Worm (Caenorhabditis elegans) whole organism, L4/young adult: Measurements from ENCODE around the gene F22E12.3.

Experiments used
- W03F9.2 ChIP-seq: fragments of 150-350 bp; optimal IDR thresholded peaks from 2 replicates; lab custom pipeline; 2014; ENCODE audit warnings: missing biosample characterization, missing genetic modification characterization
- dao-5 ChIP-seq: sonication (generic microtip); optimal IDR thresholded peaks from 2 replicates; lab custom pipeline; 2016; ENCODE audit warnings: missing genotype, missing genetic modification characterization, moderate library complexity, missing compliant biosample characterization
- him-1 ChIP-seq: sonication (generic microtip); optimal IDR thresholded peaks from 2 replicates; lab custom pipeline; 2016; ENCODE audit warnings: missing genotype, missing genetic modification reagents, missing genetic modification characterization, missing compliant biosample characterization

F22E12.3 gene

ce11 chrV:10476864-10477443, 13.8 kb upstream of the F22E12.3 start:
- no peak for TF ChIP-seq W03F9.2 (tag; lab: Kevin White, UChicago)
- peak; percentile 23 for TF ChIP-seq him-1 (tag; lab: Kevin White, UChicago)

- TF ChIP-seq W03F9.2 (tag; lab: Kevin White, UChicago) (no peak), dao-5 (tag; lab: Kevin White, UChicago) (no peak), him-1 (tag; lab: Kevin White, UChicago) (no peak)
These were observed 12.2 kb upstream of the F22E12.3 start for ce11 chrV:10475421-10475820.

ce11 chrV:10474040-10474439, 10.9 kb upstream of the F22E12.3 start:
- TF ChIP-seq dao-5 (tag; lab: Kevin White, UChicago), result no peak
- no peak for TF ChIP-seq W03F9.2 (tag; lab: Kevin White, UChicago)
- no peak for TF ChIP-seq him-1 (tag; lab: Kevin White, UChicago)

ce11 chrV:10472901-10473774, 10.0 kb upstream of the F22E12.3 start:
- TF ChIP-seq W03F9.2 (tag; lab: Kevin White, UChicago) (no peak), him-1 (tag; lab: Kevin White, UChicago) (no peak), dao-5 (tag; lab: Kevin White, UChicago) (no peak)

DNA sequence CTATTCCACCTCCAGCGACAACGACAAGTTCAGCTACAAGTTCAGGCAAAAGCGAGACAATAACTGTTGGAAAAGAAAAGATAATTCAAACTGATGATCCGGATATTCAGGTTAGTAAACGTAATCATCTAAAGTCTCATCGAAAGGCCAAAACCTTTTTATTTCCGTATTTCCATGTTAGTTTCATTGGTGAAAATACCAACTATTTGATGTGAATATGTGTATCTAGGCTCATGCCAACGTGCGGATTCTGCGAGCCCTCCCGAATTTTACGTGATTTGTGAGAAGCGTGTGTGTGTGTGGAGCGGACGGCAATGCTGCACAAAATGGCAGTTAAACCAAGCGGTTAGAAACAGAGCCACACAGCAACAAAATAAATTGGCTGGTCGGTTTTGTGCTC, 7.8 kb upstream of the F22E12.3 start:
- no peak for TF ChIP-seq W03F9.2 (tag; lab: Kevin White, UChicago)
- no peak for TF ChIP-seq him-1 (tag; lab: Kevin White, UChicago)
- TF ChIP-seq dao-5 (tag; lab: Kevin White, UChicago), result no peak

ce11 chrV:10469845-10470244, 6.7 kb upstream of the F22E12.3 start:
- TF ChIP-seq W03F9.2 (tag; lab: Kevin White, UChicago) (no peak), him-1 (tag; lab: Kevin White, UChicago) (no peak), dao-5 (tag; lab: Kevin White, UChicago) (no peak)

DNA sequence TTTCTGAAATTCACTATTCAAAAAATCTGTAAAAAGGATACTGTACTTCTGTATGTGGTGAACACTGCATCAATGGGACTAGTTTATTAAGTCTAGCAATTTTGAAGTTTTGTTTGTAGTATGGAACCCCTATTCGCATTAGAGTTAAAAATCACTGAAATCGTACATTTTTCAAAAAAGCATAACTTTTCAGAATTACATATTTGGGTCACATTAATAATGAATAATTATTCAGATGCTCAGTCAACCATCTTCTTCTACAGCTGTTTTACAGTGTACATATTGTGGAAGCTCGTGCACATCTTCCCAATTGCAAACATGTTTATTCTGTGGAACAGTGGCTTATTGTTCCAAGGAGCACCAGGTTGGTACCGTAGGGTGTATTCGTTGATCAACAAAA, 5.5 kb upstream of the F22E12.3 start:
- no peak for TF ChIP-seq dao-5 (tag; lab: Kevin White, UChicago)
- no peak for TF ChIP-seq W03F9.2 (tag; lab: Kevin White, UChicago)
- TF ChIP-seq him-1 (tag; lab: Kevin White, UChicago), result no peak

- no peak for TF ChIP-seq him-1 (tag; lab: Kevin White, UChicago)
- no peak for TF ChIP-seq dao-5 (tag; lab: Kevin White, UChicago)
These were observed 5.0 kb upstream of the F22E12.3 start, which contains the start of gene egl-9 for ce11 chrV:10468190-10468589. egl-9 (plus strand) TSS chrV:10468517.

- TF ChIP-seq him-1 (tag; lab: Kevin White, UChicago) (no peak), dao-5 (tag; lab: Kevin White, UChicago) (no peak), W03F9.2 (tag; lab: Kevin White, UChicago) (no peak)
These were observed 4.5 kb upstream of the F22E12.3 start for ce11 chrV:10467659-10468058.

DNA sequence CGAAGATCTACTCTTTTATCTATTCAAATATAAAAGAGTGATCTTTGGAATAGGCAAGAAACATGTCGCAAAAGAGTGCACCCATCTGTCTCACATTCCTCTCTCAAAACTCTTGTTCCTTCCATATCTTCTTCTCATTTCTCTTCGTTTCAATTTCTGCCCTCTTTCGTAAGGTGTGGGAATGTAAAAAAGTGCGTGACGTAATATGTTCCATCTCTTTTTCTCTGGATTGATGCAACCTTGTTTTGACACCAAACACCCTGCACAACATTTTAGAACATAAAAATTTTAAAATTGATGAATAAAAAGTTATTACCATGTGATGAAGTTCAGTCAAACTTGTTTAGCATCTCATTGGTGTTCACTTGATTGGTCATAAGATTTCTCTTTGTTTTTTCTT, 3.9 kb upstream of the F22E12.3 start:
- TF ChIP-seq him-1 (tag; lab: Kevin White, UChicago), result no peak
- TF ChIP-seq W03F9.2 (tag; lab: Kevin White, UChicago), result no peak
- no peak for TF ChIP-seq dao-5 (tag; lab: Kevin White, UChicago)

ce11 chrV:10466607-10467092, 3.5 kb upstream of the F22E12.3 start:
- TF ChIP-seq him-1 (tag; lab: Kevin White, UChicago) (peak; percentile 85), dao-5 (tag; lab: Kevin White, UChicago) (no peak), W03F9.2 (tag; lab: Kevin White, UChicago) (peak; percentile 81)

DNA sequence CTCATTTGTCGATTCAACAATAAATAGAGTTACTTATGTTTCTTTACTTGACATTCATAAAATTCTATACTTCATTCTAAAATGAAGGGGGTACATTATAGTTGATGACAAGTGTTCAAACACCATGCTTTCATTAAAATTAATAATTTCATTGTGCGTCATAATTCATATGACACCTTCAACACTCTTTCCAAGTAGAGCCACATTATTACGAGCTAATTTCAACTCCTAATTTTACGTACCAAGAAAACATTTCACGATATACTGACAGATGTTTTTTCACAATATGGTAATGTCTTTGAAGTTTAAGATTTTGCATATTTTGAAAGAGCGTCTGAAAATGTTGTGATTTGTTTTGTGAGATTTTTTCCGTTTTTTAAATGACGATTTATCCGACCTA, 2.3 kb upstream of the F22E12.3 start:
- TF ChIP-seq dao-5 (tag; lab: Kevin White, UChicago) (no peak), him-1 (tag; lab: Kevin White, UChicago) (no peak), W03F9.2 (tag; lab: Kevin White, UChicago) (no peak)

- TF ChIP-seq dao-5 (tag; lab: Kevin White, UChicago) (no peak), him-1 (tag; lab: Kevin White, UChicago) (no peak), W03F9.2 (tag; lab: Kevin White, UChicago) (no peak)
These were observed 1.6 kb upstream of the F22E12.3 start for ce11 chrV:10464746-10465145.
